Worm (Caenorhabditis elegans): ENCODE results near the gene bath-30.

DNA sequence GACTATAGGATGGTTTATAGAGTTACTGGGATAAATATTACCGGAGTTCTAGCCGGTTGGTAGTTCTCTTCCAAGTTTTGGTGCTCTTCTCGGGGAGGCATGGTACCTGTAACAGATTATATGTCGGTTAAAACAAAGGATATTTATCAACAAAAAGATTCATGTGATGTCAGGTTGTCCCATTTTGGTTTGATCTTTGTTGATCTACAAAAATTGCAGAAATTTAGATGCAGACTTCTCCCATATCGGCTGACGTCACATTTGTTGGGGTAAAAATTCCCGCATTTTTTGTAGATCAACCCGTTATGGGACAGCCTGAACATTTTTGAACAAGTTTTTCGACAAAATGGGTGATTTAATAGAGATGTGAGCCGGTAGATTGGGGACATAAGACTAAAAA, 21.9 kb upstream of the bath-30 start, which contains the start of gene Y49F6C.7:
- TF ChIP-seq nhr-28 (tag; optimal IDR thresholded peaks at IDR 0.05) = no peak
- no peak for TF ChIP-seq nhr-11 (tag; optimal IDR thresholded peaks at IDR 0.05)
- no peak for TF ChIP-seq ctbp-1 (GFP tag; IDR thresholded peaks at IDR 0.05)
- no peak for TF ChIP-seq lin-15B (tag; optimal IDR thresholded peaks at IDR 0.05)
- no peak for TF ChIP-seq fkh-10 (GFP tag; optimal IDR thresholded peaks at IDR 0.05)

Data from whole organism, L4 larva.